Worm (Caenorhabditis elegans) whole organism, midembryonic: Measurements from ENCODE around the gene aly-3.

Experiments used
- T22C8.4 ChIP-seq: fragments of 200-800 bp; sonication (Bioruptor generic); IDR thresholded peaks from 2 replicates; pipeline ENCODE4 v1.3.6; 2022; ENCODE audit warnings: missing genetic modification characterization, missing compliant biosample characterization
- cog-1 ChIP-seq: sonication (generic microtip); optimal IDR thresholded peaks from 2 replicates; lab custom pipeline; 2016; ENCODE audit warnings: missing genetic modification characterization, missing compliant biosample characterization
- flt-1 ChIP-seq: fragments of 200-800 bp; sonication (Bioruptor generic); IDR thresholded peaks from 2 replicates; pipeline ENCODE4 v1.3.6; 2022; ENCODE audit warnings: missing genetic modification characterization, missing compliant biosample characterization
- tab-1 ChIP-seq: fragments of 200-800 bp; sonication (Bioruptor generic); IDR thresholded peaks from 2 replicates; pipeline ENCODE4 v1.3.6; 2022; ENCODE audit warnings: missing genetic modification characterization, missing compliant biosample characterization

DNA sequence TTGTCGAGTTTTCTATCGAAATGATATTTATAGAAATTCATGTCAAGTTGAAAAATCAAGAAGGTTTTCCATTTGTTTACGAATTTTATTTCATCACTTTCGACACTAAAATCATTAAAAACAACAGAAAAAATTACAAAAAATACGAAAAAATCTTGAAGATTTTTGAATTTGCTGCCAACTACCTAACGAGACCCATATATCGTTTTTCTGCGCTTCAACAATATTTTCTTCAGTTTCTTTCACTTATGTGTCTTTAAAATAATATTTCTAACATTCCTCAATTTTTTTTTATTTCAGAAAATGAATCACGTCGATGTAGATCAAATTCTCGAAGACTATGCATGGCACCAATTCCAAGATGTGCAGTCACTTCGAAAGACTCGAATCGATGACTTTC is 6.1 kb downstream of the aly-3 start, which contains the start of gene lin-24:
- TF ChIP-seq cog-1 (tag; lab: Kevin White, UChicago), result no peak
- TF ChIP-seq T22C8.4 (GFP tag; lab: Robert Waterston, UW), result no peak
- TF ChIP-seq flt-1 (GFP tag; lab: Robert Waterston, UW), result no peak
- no peak for TF ChIP-seq tab-1 (GFP tag; lab: Robert Waterston, UW)
